Fruit fly (Drosophila melanogaster) whole organism, adult: ENCODE data around the gene Miga.

ENCODE experiments used
- CG11617 ChIP-seq: fragments of 200-800 bp; sonication (Bioruptor generic); optimal IDR thresholded peaks from 2 replicates; lab custom pipeline; 2017; ENCODE audit warnings: mild to moderate bottlenecking, missing biosample characterization, missing genetic modification reagents, missing genetic modification characterization
- CG12768 ChIP-seq: fragments of 200-800 bp; sonication (Bioruptor generic); optimal IDR thresholded peaks from 2 replicates; lab custom pipeline; 2017; ENCODE audit warnings: missing biosample characterization, missing genetic modification characterization, mild to moderate bottlenecking, moderate library complexity, missing genetic modification reagents
- CG14711 ChIP-seq: fragments of 200-800 bp; sonication (Bioruptor generic); optimal IDR thresholded peaks from 2 replicates; lab custom pipeline; 2018; ENCODE audit warnings: missing biosample characterization, mild to moderate bottlenecking, missing genetic modification characterization, moderate library complexity
- CG1620 ChIP-seq: fragments of 200-800 bp; sonication (Bioruptor generic); optimal IDR thresholded peaks from 2 replicates; lab custom pipeline; 2016; ENCODE audit warnings: missing biosample characterization, missing genetic modification characterization
- CG5204 ChIP-seq: fragments of 200-800 bp; sonication (Bioruptor generic); optimal IDR thresholded peaks from 2 replicates; lab custom pipeline; 2016; ENCODE audit warnings: missing biosample characterization, missing genetic modification characterization
- CG7045 ChIP-seq: fragments of 200-800 bp; sonication (Bioruptor generic); optimal IDR thresholded peaks from 2 replicates; lab custom pipeline; 2017; ENCODE audit warnings: missing biosample characterization, mild to moderate bottlenecking, missing genetic modification characterization
- CG7101 ChIP-seq: fragments of 200-800 bp; sonication (Bioruptor generic); optimal IDR thresholded peaks from 2 replicates; lab custom pipeline; 2018; ENCODE audit warnings: missing biosample characterization, mild to moderate bottlenecking, missing genetic modification characterization, moderate library complexity
- Clk ChIP-seq: fragments of 200-800 bp; sonication (Bioruptor generic); optimal IDR thresholded peaks from 2 replicates; lab custom pipeline; 2017; ENCODE audit warnings: missing biosample characterization, missing genetic modification characterization
- Crg-1 ChIP-seq: fragments of 200-800 bp; sonication (Bioruptor generic); optimal IDR thresholded peaks from 2 replicates; lab custom pipeline; 2016; ENCODE audit warnings: missing biosample characterization, missing genetic modification characterization
- Hr96 ChIP-seq: fragments of 200-800 bp; sonication (Bioruptor generic); optimal IDR thresholded peaks from 2 replicates; lab custom pipeline; 2016; ENCODE audit warnings: missing biosample characterization, missing genetic modification characterization
- Mnt ChIP-seq: fragments of 200-800 bp; sonication (Bioruptor generic); optimal IDR thresholded peaks from 2 replicates; lab custom pipeline; 2016; ENCODE audit warnings: missing biosample characterization, mild to moderate bottlenecking, missing genetic modification characterization
- bab1 ChIP-seq: fragments of 200-800 bp; sonication (Bioruptor generic); optimal IDR thresholded peaks from 3 replicates; lab custom pipeline; 2019; ENCODE audit warnings: missing biosample characterization, mild to moderate bottlenecking, missing genetic modification characterization, moderate library complexity
- cnc ChIP-seq, 2 experiments: fragments of >200 bp; optimal IDR thresholded peaks; 2 replicates each; lab custom pipeline; 2017
- kay ChIP-seq: fragments of 200-800 bp; sonication (Bioruptor generic); peaks from one replicate; lab custom pipeline; 2016; ENCODE audit warnings: missing biosample characterization, missing genetic modification characterization, borderline replicate concordance
- ovo ChIP-seq: fragments of 200-800 bp; sonication (Bioruptor generic); optimal IDR thresholded peaks from 2 replicates; lab custom pipeline; 2016; ENCODE audit warnings: missing biosample characterization, missing genetic modification characterization
- pad ChIP-seq: fragments of 200-800 bp; sonication (Bioruptor generic); optimal IDR thresholded peaks from 3 replicates; lab custom pipeline; 2017; ENCODE audit warnings: missing biosample characterization, missing genetic modification characterization, mild to moderate bottlenecking, moderate library complexity, missing genetic modification reagents
- tj ChIP-seq: fragments of 200-800 bp; sonication (Bioruptor generic); optimal IDR thresholded peaks from 3 replicates; lab custom pipeline; 2017; ENCODE audit warnings: missing biosample characterization, mild to moderate bottlenecking, missing genetic modification characterization, moderate library complexity
- toe ChIP-seq: fragments of 200-800 bp; sonication (Bioruptor generic); optimal IDR thresholded peaks from 2 replicates; lab custom pipeline; 2016; ENCODE audit warnings: missing biosample characterization, missing genetic modification characterization

Gene Miga

DNA sequence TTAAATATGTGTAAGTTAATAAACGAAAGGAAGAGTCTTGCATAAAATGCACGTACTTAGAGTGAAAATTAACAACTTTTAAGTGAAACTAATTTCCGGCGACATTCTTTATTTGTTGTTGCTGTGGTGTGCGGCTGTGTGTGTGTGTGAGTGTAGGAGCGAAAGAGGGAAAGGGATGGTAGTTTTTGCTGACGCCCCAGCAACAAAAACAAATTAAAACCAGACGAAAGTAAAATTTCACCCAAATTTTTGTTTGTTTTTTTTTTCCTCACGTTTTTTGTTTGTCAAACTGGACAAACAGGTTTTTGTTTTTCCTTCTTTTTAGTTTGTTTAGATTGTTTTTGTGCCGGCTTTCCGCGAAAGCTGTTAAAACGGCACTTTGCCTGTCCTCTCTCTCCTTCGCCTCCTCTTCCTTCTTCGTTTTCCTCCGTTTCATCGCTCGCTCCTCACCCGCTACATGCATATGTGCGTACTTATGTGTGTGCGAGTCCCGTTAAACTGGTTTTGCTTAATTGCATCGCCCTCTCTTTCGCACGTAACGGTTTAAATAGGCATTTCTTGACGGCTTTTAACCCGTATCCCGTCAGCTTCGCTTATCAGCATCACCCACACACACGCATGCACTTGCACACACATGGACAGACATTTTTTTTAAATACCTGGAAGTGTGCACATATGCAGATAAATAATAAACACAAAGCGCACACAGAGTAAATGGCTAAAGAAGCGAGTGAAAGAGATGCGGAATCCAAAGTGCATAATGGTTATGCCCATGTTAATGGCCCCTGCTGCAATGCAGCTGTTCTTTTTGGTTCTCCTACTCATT lies at the start of gene Miga:
Gene Miga, minus strand, starts transcription at position 536 of the 826 bp plus-strand sequence.
- TF ChIP-seq bab1, result peak; percentile 33
- TF ChIP-seq ovo, result peak; percentile 100
- peak; percentile 62 for TF ChIP-seq tj (GFP tag; lab: Kevin White, UChicago)
- peak; percentile 96 for TF ChIP-seq pad (GFP tag; lab: Kevin White, UChicago)
- no peak for TF ChIP-seq toe (GFP tag; lab: Kevin White, UChicago)
- TF ChIP-seq kay (GFP tag; lab: Kevin White, UChicago), result no peak
- peak; percentile 10 for TF ChIP-seq Crg-1 (GFP tag; lab: Kevin White, UChicago)
- TF ChIP-seq Mnt (GFP tag; lab: Kevin White, UChicago), result peak; percentile 21

- TF ChIP-seq CG7045 (GFP tag; lab: Kevin White, UChicago) (no peak), bab1 (peak; percentile 93), CG12768 (no peak), tj (GFP tag; lab: Kevin White, UChicago) (peak; percentile 32)
These were observed 47.2 kb upstream of the Miga start for dm6 chrX:8484778-8485177.

dm6 chrX:8483671-8484070 lies 46.1 kb upstream of the Miga start, which contains the start of gene CG33223:
Gene CG33223 (minus strand): TSS chrX:8483885.
- TF ChIP-seq CG14711 (tag; lab: Kevin White, UChicago), result no peak
- peak; percentile 81 for TF ChIP-seq bab1
- peak; percentile 10 for TF ChIP-seq CG1620 (GFP tag; lab: Kevin White, UChicago)
- TF ChIP-seq tj (GFP tag; lab: Kevin White, UChicago), result peak; percentile 92

- TF ChIP-seq tj (GFP tag; lab: Kevin White, UChicago) (peak; percentile 8), CG7045 (GFP tag; lab: Kevin White, UChicago) (no peak), toe (GFP tag; lab: Kevin White, UChicago) (no peak), kay (GFP tag; lab: Kevin White, UChicago) (no peak), CG12768 (no peak), CG14711 (tag; lab: Kevin White, UChicago) (no peak), bab1 (peak; percentile 95)
These were observed 43.8 kb upstream of the Miga start, which contains the start of gene Cp38 for dm6 chrX:8481462-8481861. Gene Cp38 (plus strand): TSS chrX:8481837.

DNA sequence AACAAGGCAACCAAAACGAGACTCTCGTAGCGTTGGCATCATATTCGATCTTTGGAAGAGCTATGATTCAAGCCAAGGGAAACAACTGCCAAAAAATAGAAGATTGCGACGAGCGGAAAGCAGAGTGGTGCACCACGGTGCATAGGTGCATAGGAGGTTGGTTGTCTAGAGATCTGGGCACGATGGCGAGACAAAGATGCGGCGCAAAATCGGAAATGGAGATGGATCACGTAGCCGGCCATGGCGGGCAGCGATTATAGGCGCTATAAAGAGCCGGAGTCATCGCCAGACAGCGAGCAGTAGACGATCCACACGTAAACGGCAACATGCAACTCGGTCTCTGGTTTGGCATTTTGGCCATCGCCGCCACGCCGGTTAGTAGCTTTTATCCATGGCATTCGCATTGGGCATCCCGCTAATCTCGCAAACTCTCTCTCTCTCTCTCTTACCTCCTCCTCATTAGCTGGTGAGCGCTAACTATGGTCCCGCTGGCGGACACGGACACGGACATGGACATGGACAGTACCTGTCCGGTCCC lies 41.5 kb upstream of the Miga start, which contains the start of gene Cp36:
Gene Cp36, plus strand, starts transcription at position 289 of the 538 bp plus-strand sequence.
- TF ChIP-seq CG7101 (tag; lab: Kevin White, UChicago) (no peak), cnc (optimal IDR thresholded peaks at IDR 0.05; lab: Kevin White, UChicago) (no peak), CG1620 (GFP tag; lab: Kevin White, UChicago) (peak; percentile 65), Crg-1 (GFP tag; lab: Kevin White, UChicago) (peak; percentile 81), Hr96 (no peak), CG7045 (GFP tag; lab: Kevin White, UChicago) (no peak), bab1 (peak; percentile 94)

DNA sequence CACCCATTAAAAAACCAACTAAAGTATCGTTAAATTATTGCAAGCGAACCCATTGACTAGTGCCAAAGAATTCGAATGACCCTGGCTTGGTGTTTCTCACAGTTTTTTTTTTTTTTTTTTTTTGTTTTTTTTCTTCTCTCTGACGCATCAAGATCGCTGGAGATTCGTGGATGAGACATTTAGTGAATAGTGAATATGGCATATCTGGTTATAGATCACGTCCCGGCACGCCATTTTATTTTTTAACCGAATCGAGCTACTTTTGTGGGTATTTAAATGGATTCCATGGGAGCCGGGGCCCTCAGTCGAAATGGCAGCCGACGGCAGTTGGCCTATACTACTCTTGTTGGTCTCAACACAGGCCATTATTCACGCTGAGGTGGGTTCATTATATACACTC lies 39.2 kb upstream of the Miga start, which contains the start of gene Cp7Fc:
Gene Cp7Fc, plus strand, starts transcription at position 301 of the 400 bp plus-strand sequence.
- peak; percentile 8 for TF ChIP-seq Crg-1 (GFP tag; lab: Kevin White, UChicago)
- TF ChIP-seq CG5204 (GFP tag; lab: Kevin White, UChicago), result no peak
- TF ChIP-seq CG1620 (GFP tag; lab: Kevin White, UChicago), result no peak
- TF ChIP-seq CG14711 (tag; lab: Kevin White, UChicago), result no peak
- no peak for TF ChIP-seq Hr96
- no peak for TF ChIP-seq CG7101 (tag; lab: Kevin White, UChicago)
- TF ChIP-seq bab1, result peak; percentile 16
- TF ChIP-seq pad (GFP tag; lab: Kevin White, UChicago), result no peak

DNA sequence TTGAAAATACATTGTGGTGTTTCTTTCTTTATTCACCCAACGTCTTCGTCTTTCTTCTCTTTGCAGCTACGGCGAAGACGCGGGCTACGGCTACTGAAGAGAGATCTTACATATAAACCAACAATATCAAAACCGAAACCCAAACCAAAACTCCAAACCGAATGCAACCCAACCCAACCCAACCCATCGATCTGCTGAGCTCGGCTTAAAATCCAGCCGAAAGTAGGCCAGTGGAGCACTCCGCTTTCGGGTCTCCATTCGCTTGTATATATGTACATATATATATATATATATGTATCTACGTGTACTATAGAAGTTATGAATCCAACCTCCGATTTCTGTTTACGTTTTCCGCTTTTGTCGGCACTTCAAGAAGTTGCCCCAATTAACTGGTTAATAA lies 38.0 kb upstream of the Miga start:
- no peak for TF ChIP-seq CG5204 (GFP tag; lab: Kevin White, UChicago)
- peak; percentile 93 for TF ChIP-seq tj (GFP tag; lab: Kevin White, UChicago)

- no peak for TF ChIP-seq Clk (GFP tag; lab: Kevin White, UChicago)
- peak; percentile 50 for TF ChIP-seq CG1620 (GFP tag; lab: Kevin White, UChicago)
- no peak for TF ChIP-seq CG7101 (tag; lab: Kevin White, UChicago)
- TF ChIP-seq Crg-1 (GFP tag; lab: Kevin White, UChicago), result peak; percentile 56
- no peak for TF ChIP-seq CG12768
- TF ChIP-seq toe (GFP tag; lab: Kevin White, UChicago), result no peak
- peak; percentile 35 for TF ChIP-seq tj (GFP tag; lab: Kevin White, UChicago)
- peak; percentile 35 for TF ChIP-seq CG14711 (tag; lab: Kevin White, UChicago)
- TF ChIP-seq CG5204 (GFP tag; lab: Kevin White, UChicago), result no peak
- peak; percentile 99 for TF ChIP-seq bab1
- TF ChIP-seq Mnt (GFP tag; lab: Kevin White, UChicago), result no peak
- no peak for TF ChIP-seq CG11617 (GFP tag; lab: Kevin White, UChicago)
These were observed 35.8 kb upstream of the Miga start, which contains the start of gene Cp7Fb for dm6 chrX:8473339-8473887. Gene Cp7Fb (plus strand): TSS chrX:8473837.
